Worm (Caenorhabditis elegans): ENCODE data around the gene C08B11.9.

C08B11.9 gene

DNA sequence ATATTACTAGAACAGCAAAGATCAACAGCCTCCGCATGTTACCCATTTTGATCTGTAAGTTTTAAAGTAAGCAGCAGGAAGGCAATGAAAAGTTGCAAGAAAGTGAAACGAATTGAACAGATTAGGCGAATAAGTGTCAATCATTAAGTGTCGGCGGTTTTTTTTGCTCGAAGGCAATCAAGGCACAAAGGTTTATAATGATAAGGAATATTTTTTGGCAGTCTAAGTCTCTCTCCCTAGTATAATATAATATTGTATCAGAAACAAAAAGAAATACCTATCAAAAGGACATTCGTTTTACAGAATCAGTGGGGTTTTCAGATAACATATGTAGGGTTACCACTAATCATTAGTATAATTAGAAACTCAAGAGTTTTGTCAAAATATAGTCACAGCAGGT lies 5.3 kb downstream of the C08B11.9 start, which contains the start of gene nrf-6 (continued):
- TF ChIP-seq F44E2.7 (GFP tag; IDR thresholded peaks at IDR 0.05) (no peak), dmd-6 (GFP tag; IDR thresholded peaks at IDR 0.05) (peak; percentile 90)

- no peak for TF ChIP-seq sdz-12 (GFP tag; optimal IDR thresholded peaks at IDR 0.05)
- TF ChIP-seq Y48G9A.11 (GFP tag; IDR thresholded peaks at IDR 0.05): no peak
- TF ChIP-seq ceh-82 (tag; optimal IDR thresholded peaks at IDR 0.05): no peak
- no peak for TF ChIP-seq aly-2 (tag; optimal IDR thresholded peaks at IDR 0.05)
- TF ChIP-seq ceh-28 (tag; optimal IDR thresholded peaks at IDR 0.05): no peak
- TF ChIP-seq dpl-1 (GFP tag; optimal IDR thresholded peaks at IDR 0.05): no peak
- no peak for TF ChIP-seq egl-27 (tag; optimal IDR thresholded peaks at IDR 0.05)
- TF ChIP-seq zip-2 (tag; optimal IDR thresholded peaks at IDR 0.05): no peak
- TF ChIP-seq ctbp-1 (GFP tag; IDR thresholded peaks at IDR 0.05): no peak
- no peak for TF ChIP-seq unc-130 (GFP tag; optimal IDR thresholded peaks at IDR 0.05)
- TF ChIP-seq ces-1 (GFP tag; optimal IDR thresholded peaks at IDR 0.05): no peak
- no peak for TF ChIP-seq cey-2 (tag; optimal IDR thresholded peaks at IDR 0.05; ENCODE audit: borderline replicate concordance, insufficient read depth)
- TF ChIP-seq daf-19 (GFP tag; conservative IDR thresholded peaks at IDR 0.05): no peak
- TF ChIP-seq unc-39 (tag; optimal IDR thresholded peaks at IDR 0.05): no peak
- TF ChIP-seq vab-7 (GFP tag; IDR thresholded peaks at IDR 0.05): no peak
- no peak for TF ChIP-seq dve-1 (tag; optimal IDR thresholded peaks at IDR 0.05; ENCODE audit: insufficient read depth)
- TF ChIP-seq mxl-3 (GFP tag; optimal IDR thresholded peaks at IDR 0.05): no peak
- no peak for TF ChIP-seq rbr-2 (tag; optimal IDR thresholded peaks at IDR 0.05)
- no peak for TF ChIP-seq aha-1 (tag)
Observed at ce11 chrII:8028730-8029129, 9.2 kb downstream of the C08B11.9 start.

ce11 chrII:8028246-8028694 lies 9.7 kb downstream of the C08B11.9 start:
- no peak for TF ChIP-seq R02D3.7 (tag; optimal IDR thresholded peaks at IDR 0.05)
- no peak for TF ChIP-seq Y5F2A.4 (GFP tag; optimal IDR thresholded peaks at IDR 0.05)
- peak; percentile 98 for TF ChIP-seq dve-1 (tag; optimal IDR thresholded peaks at IDR 0.05; ENCODE audit: insufficient read depth)
- TF ChIP-seq F49E8.2 (tag; optimal IDR thresholded peaks at IDR 0.05; ENCODE audit: borderline replicate concordance): no peak
- peak; percentile 32 for TF ChIP-seq pqm-1 (tag; optimal IDR thresholded peaks at IDR 0.05)
- TF ChIP-seq madf-9 (GFP tag; conservative IDR thresholded peaks at IDR 0.05): peak; percentile 84; the same call in 1 of the 2 replicates
- 0 out of 2 replicates have a peak, but pooled peaks have one; percentile 54 for TF ChIP-seq dmd-8 (GFP tag; IDR thresholded peaks at IDR 0.05)
- peak; percentile 60; the same call in 1 of the 2 replicates for TF ChIP-seq D1046.2 (GFP tag; IDR thresholded peaks at IDR 0.05)
- peak; percentile 71; the same call in 1 of the 2 replicates for TF ChIP-seq tra-1 (GFP tag; IDR thresholded peaks at IDR 0.05)
- peak; percentile 93 for TF ChIP-seq egl-43 (GFP tag; IDR thresholded peaks at IDR 0.05)
- peak; percentile 89 for TF ChIP-seq mxl-3 (GFP tag; optimal IDR thresholded peaks at IDR 0.05)
- peak; percentile 70 for TF ChIP-seq dpl-1 (GFP tag; optimal IDR thresholded peaks at IDR 0.05)
- no peak for TF ChIP-seq cey-2 (tag; optimal IDR thresholded peaks at IDR 0.05; ENCODE audit: borderline replicate concordance, insufficient read depth)
- TF ChIP-seq tag-97 (GFP tag; IDR thresholded peaks at IDR 0.05): no peak
- peak; percentile 90 for TF ChIP-seq nhr-48 (tag; optimal IDR thresholded peaks at IDR 0.05)
- TF ChIP-seq set-16 (GFP tag; IDR thresholded peaks at IDR 0.05): peak; percentile 97
- TF ChIP-seq ZK546.5 (tag; optimal IDR thresholded peaks at IDR 0.05): no peak
- 0 out of 2 replicates have a peak, but pooled peaks have one; percentile 48 for TF ChIP-seq Y75B8A.6 (GFP tag; IDR thresholded peaks at IDR 0.05)
- peak; percentile 60 for TF ChIP-seq duxl-1 (tag; optimal IDR thresholded peaks at IDR 0.05; ENCODE audit: poor library complexity)
- no peak for TF ChIP-seq egl-27 (tag; optimal IDR thresholded peaks at IDR 0.05)
- peak; percentile 87 for TF ChIP-seq hlh-30 (tag; optimal IDR thresholded peaks at IDR 0.05; ENCODE audit: insufficient read depth)
- no peak for TF ChIP-seq zip-11 (GFP tag; IDR thresholded peaks at IDR 0.05)
- peak; percentile 6 for TF ChIP-seq zag-1 (tag; optimal IDR thresholded peaks at IDR 0.05)
- TF ChIP-seq mdt-29 (GFP tag; IDR thresholded peaks at IDR 0.05): peak; percentile 76
- TF ChIP-seq dmd-6 (GFP tag; IDR thresholded peaks at IDR 0.05): peak; percentile 91
- peak; percentile 34 for TF ChIP-seq zip-2 (tag; optimal IDR thresholded peaks at IDR 0.05)
- peak; percentile 65 to 81 for TF ChIP-seq lsy-2 (tag; optimal IDR thresholded peaks at IDR 0.05)
- TF ChIP-seq ceh-62 (tag; optimal IDR thresholded peaks at IDR 0.05): no peak
- TF ChIP-seq spr-1 (tag; optimal IDR thresholded peaks at IDR 0.05): peak; percentile 84
- TF ChIP-seq arid-1 (GFP tag; conservative IDR thresholded peaks at IDR 0.05): peak; percentile 76
- peak; percentile 82 for TF ChIP-seq F10B5.3 (tag; optimal IDR thresholded peaks at IDR 0.05)
- TF ChIP-seq nhr-42 (GFP tag; IDR thresholded peaks at IDR 0.05): 0 out of 2 replicates have a peak, but pooled peaks have one; percentile 62
- TF ChIP-seq mep-1 (tag; optimal IDR thresholded peaks at IDR 0.05): peak; percentile 97
- TF ChIP-seq Y48G9A.11 (GFP tag; IDR thresholded peaks at IDR 0.05): 0 out of 2 replicates have a peak, but pooled peaks have one; percentile 14
